Worm (Caenorhabditis elegans) whole organism, L4 larva: Measurements from ENCODE around the gene srz-91.
"Not testable (repeated sequence)": the region's sequence is repeated elsewhere in the genome, so short reads cannot be mapped to it uniquely, and the experiment has no call there.

Experiments used
- aly-2 ChIP-seq: sonication (generic microtip); optimal IDR thresholded peaks from 2 replicates; lab custom pipeline; 2018; ENCODE audit warnings: missing biosample characterization, missing genetic modification characterization
- ama-1 ChIP-seq: fragments of 150-350 bp; optimal IDR thresholded peaks from 2 replicates; lab custom pipeline; 2014; ENCODE audit warnings: inconsistent platforms, mixed read lengths
- ceh-62 ChIP-seq: sonication (generic microtip); optimal IDR thresholded peaks from 2 replicates; lab custom pipeline; 2017; ENCODE audit warnings: missing biosample characterization, missing genetic modification characterization
- dpl-1 ChIP-seq: fragments of 150-350 bp; optimal IDR thresholded peaks from 2 replicates; lab custom pipeline; 2014; ENCODE audit warnings: missing biosample characterization, missing genetic modification reagents, missing genetic modification characterization
- dve-1 ChIP-seq: sonication (generic microtip); optimal IDR thresholded peaks from 2 replicates; lab custom pipeline; 2017; ENCODE audit warnings: antibody characterized with exemption, mild to moderate bottlenecking, missing genetic modification characterization, missing compliant biosample characterization; ENCODE audit not compliant: insufficient read depth
- hif-1 ChIP-seq, 2 experiments: sonication (generic microtip); optimal IDR thresholded peaks; 2 replicates each; lab custom pipeline; 2016 to 2017; ENCODE audit warnings: missing compliant biosample characterization in 2 of 2, missing genetic modification characterization in 2 of 2, missing genetic modification reagents in 2 of 2, missing genotype in 2 of 2, mild to moderate bottlenecking in 1 of 2
- mxl-3 ChIP-seq: fragments of 200-800 bp; sonication (Bioruptor generic); optimal IDR thresholded peaks from 2 replicates; lab custom pipeline; 2018; ENCODE audit warnings: mild to moderate bottlenecking, missing genetic modification characterization, missing compliant biosample characterization
- nhr-25 ChIP-seq: sonication (generic microtip); optimal IDR thresholded peaks from 2 replicates; lab custom pipeline; 2017; ENCODE audit warnings: missing genetic modification characterization, mild to moderate bottlenecking, missing compliant biosample characterization, antibody characterized with exemption, moderate library complexity, borderline replicate concordance; ENCODE audit not compliant: insufficient read depth
- nhr-28 ChIP-seq: fragments of 150-350 bp; optimal IDR thresholded peaks from 2 replicates; lab custom pipeline; 2014; ENCODE audit warnings: missing biosample characterization, missing genetic modification characterization
- pha-4 ChIP-seq, 2 experiments: fragments of 150-350 bp in 1 of 2; fragments of 200-800 bp in 1 of 2; sonication (Bioruptor generic) in 1 of 2; IDR thresholded peaks in 1 of 2; optimal IDR thresholded peaks in 1 of 2; 2 replicates each; pipeline versions ENCODE4 v1.3.6 to Lab custom; 2014 to 2022; ENCODE audit warnings: missing genetic modification characterization in 2 of 2, missing genetic modification reagents in 2 of 2, missing biosample characterization in 1 of 2, missing compliant biosample characterization in 1 of 2
- spr-3 ChIP-seq: fragments of 200-800 bp; sonication (Bioruptor generic); optimal IDR thresholded peaks from 2 replicates; lab custom pipeline; 2018; ENCODE audit warnings: mild to moderate bottlenecking, missing genetic modification characterization, missing compliant biosample characterization
- tra-1 ChIP-seq: fragments of 200-800 bp; sonication (Bioruptor generic); IDR thresholded peaks from 2 replicates; pipeline ENCODE4 v1.3.6; 2022; ENCODE audit warnings: missing genetic modification reagents, missing genetic modification characterization, missing compliant biosample characterization
- unc-130 ChIP-seq: sonication (generic microtip); optimal IDR thresholded peaks from 2 replicates; lab custom pipeline; 2016; ENCODE audit warnings: missing genetic modification reagents, missing genetic modification characterization, missing compliant biosample characterization
- ztf-11 ChIP-seq: fragments of 150-350 bp; optimal IDR thresholded peaks from 2 replicates; lab custom pipeline; 2014; ENCODE audit warnings: missing biosample characterization, missing genetic modification characterization

DNA sequence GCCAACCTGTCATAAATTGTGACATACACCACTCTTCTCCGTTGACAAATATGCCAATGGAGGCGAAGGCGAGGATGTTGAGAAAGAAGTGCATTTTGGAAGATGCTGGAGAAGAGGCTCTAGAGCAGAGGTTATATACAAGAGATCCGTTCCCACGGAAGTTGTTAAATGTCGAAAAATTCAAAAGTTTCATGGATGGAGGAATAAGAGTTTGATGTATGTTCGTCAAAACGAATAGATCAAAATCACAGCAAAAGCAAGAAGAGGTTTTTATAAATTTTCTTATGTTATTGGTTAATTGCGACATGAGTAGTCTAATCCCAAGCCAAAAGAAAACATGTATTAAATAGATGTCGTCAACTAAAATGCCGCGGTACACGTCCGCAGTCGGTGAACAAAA, 2.6 kb downstream of the srz-91 start, which contains the start of gene Y6G8.15:
- not testable (repeated sequence) for TF ChIP-seq unc-130; ztf-11 (tag; lab: Kevin White, UChicago); mxl-3 (GFP tag; lab: Kevin White, UChicago); nhr-28 (tag; lab: Kevin White, UChicago); dpl-1 (GFP tag; lab: Kevin White, UChicago); nhr-25 (tag; lab: Kevin White, UChicago); spr-3 (GFP tag; lab: Kevin White, UChicago); ama-1 (lab: Kevin White, UChicago); ceh-62; hif-1 (tag; optimal IDR thresholded peaks at IDR 0.05; lab: Kevin White, UChicago); aly-2 (tag; lab: Kevin White, UChicago); tra-1 (GFP tag; lab: Robert Waterston, UW); pha-4 (GFP tag; IDR thresholded peaks at IDR 0.05; lab: Robert Waterston, UW); pha-4 (tag; optimal IDR thresholded peaks at IDR 0.05; lab: Kevin White, UChicago); dve-1 (tag; lab: Kevin White, UChicago)
